Fruit fly (Drosophila melanogaster) whole organism, embryonic: Measurements from ENCODE around the gene CG12702.

Experiments used
- CG1832 ChIP-seq: fragments of 200-800 bp; sonication (Bioruptor generic); optimal IDR thresholded peaks from 2 replicates; lab custom pipeline; 2017; ENCODE audit warnings: missing biosample characterization, mild to moderate bottlenecking, missing genetic modification characterization, inconsistent platforms
- CG9797 ChIP-seq: fragments of 200-800 bp; sonication (Bioruptor generic); optimal IDR thresholded peaks from 3 replicates; lab custom pipeline; 2018; ENCODE audit warnings: missing biosample characterization, mild to moderate bottlenecking, missing genetic modification characterization
- HHEX ChIP-seq: fragments of 200-800 bp; sonication (Bioruptor generic); optimal IDR thresholded peaks from 3 replicates; lab custom pipeline; 2017; ENCODE audit warnings: missing biosample characterization, mild to moderate bottlenecking, missing genetic modification characterization, missing genetic modification reagents
- Ptx1 ChIP-seq: fragments of 200-800 bp; sonication (Bioruptor generic); IDR thresholded peaks from 2 replicates; pipeline ENCODE4 v1.3.6; 2022; ENCODE audit warnings: missing biosample characterization, missing genetic modification characterization
- dan ChIP-seq: fragments of 200-800 bp; sonication (Bioruptor generic); IDR thresholded peaks from 2 replicates; pipeline ENCODE4 v1.3.6; 2022; ENCODE audit warnings: missing biosample characterization, missing genetic modification characterization
- nom ChIP-seq: fragments of 200-800 bp; sonication (Bioruptor generic); optimal IDR thresholded peaks from 2 replicates; lab custom pipeline; 2017; ENCODE audit warnings: missing biosample characterization, missing genetic modification characterization, mild to moderate bottlenecking, moderate library complexity, missing genetic modification reagents
- pnt ChIP-seq: fragments of 200-800 bp; sonication (Bioruptor generic); optimal IDR thresholded peaks from 3 replicates; lab custom pipeline; 2016; ENCODE audit warnings: missing biosample characterization, missing genetic modification characterization
- wor ChIP-seq: fragments of 200-800 bp; sonication (Bioruptor generic); IDR thresholded peaks from 2 replicates; pipeline ENCODE4 v1.3.6; 2022; ENCODE audit warnings: missing biosample characterization, missing genetic modification characterization

- no peak for TF ChIP-seq CG1832 (GFP tag; lab: Kevin White, UChicago)
- no peak for TF ChIP-seq CG9797 (GFP tag; lab: Kevin White, UChicago)
- TF ChIP-seq dan (GFP tag; lab: Robert Waterston, UW), result no peak
- TF ChIP-seq wor (GFP tag; lab: Robert Waterston, UW), result no peak
- no peak for TF ChIP-seq Ptx1
- TF ChIP-seq pnt, result no peak
- no peak for TF ChIP-seq nom (GFP tag; lab: Kevin White, UChicago)
- TF ChIP-seq HHEX (GFP tag; lab: Kevin White, UChicago), result no peak
These were observed 11.0 kb downstream of the CG12702 start for dm6 chrX:19753710-19754109.
